Fruit fly (Drosophila melanogaster) whole organism, adult: ENCODE data around the gene Bsg.

Source experiments
- CG11617 ChIP-seq: fragments of 200-800 bp; sonication (Bioruptor generic); optimal IDR thresholded peaks from 2 replicates; lab custom pipeline; 2017; ENCODE audit warnings: mild to moderate bottlenecking, missing biosample characterization, missing genetic modification reagents, missing genetic modification characterization
- CG12768 ChIP-seq: fragments of 200-800 bp; sonication (Bioruptor generic); optimal IDR thresholded peaks from 2 replicates; lab custom pipeline; 2017; ENCODE audit warnings: missing biosample characterization, missing genetic modification characterization, mild to moderate bottlenecking, moderate library complexity, missing genetic modification reagents
- CG14711 ChIP-seq: fragments of 200-800 bp; sonication (Bioruptor generic); optimal IDR thresholded peaks from 2 replicates; lab custom pipeline; 2018; ENCODE audit warnings: missing biosample characterization, mild to moderate bottlenecking, missing genetic modification characterization, moderate library complexity
- CG1620 ChIP-seq: fragments of 200-800 bp; sonication (Bioruptor generic); optimal IDR thresholded peaks from 2 replicates; lab custom pipeline; 2016; ENCODE audit warnings: missing biosample characterization, missing genetic modification characterization
- CG33017 ChIP-seq: fragments of 200-800 bp; sonication (Bioruptor generic); optimal IDR thresholded peaks from 2 replicates; lab custom pipeline; 2018; ENCODE audit warnings: missing biosample characterization, mild to moderate bottlenecking, missing genetic modification characterization, moderate library complexity
- CG5204 ChIP-seq: fragments of 200-800 bp; sonication (Bioruptor generic); optimal IDR thresholded peaks from 2 replicates; lab custom pipeline; 2016; ENCODE audit warnings: missing biosample characterization, missing genetic modification characterization
- CG7045 ChIP-seq: fragments of 200-800 bp; sonication (Bioruptor generic); optimal IDR thresholded peaks from 2 replicates; lab custom pipeline; 2017; ENCODE audit warnings: missing biosample characterization, mild to moderate bottlenecking, missing genetic modification characterization
- Hr96 ChIP-seq: fragments of 200-800 bp; sonication (Bioruptor generic); optimal IDR thresholded peaks from 2 replicates; lab custom pipeline; 2016; ENCODE audit warnings: missing biosample characterization, missing genetic modification characterization
- Mnt ChIP-seq: fragments of 200-800 bp; sonication (Bioruptor generic); optimal IDR thresholded peaks from 2 replicates; lab custom pipeline; 2016; ENCODE audit warnings: missing biosample characterization, mild to moderate bottlenecking, missing genetic modification characterization
- cic ChIP-seq: fragments of 200-800 bp; sonication (Bioruptor generic); optimal IDR thresholded peaks from 2 replicates; lab custom pipeline; 2017; ENCODE audit warnings: missing biosample characterization, mild to moderate bottlenecking, missing genetic modification characterization, moderate library complexity
- ovo ChIP-seq: fragments of 200-800 bp; sonication (Bioruptor generic); optimal IDR thresholded peaks from 2 replicates; lab custom pipeline; 2016; ENCODE audit warnings: missing biosample characterization, missing genetic modification characterization
- pad ChIP-seq: fragments of 200-800 bp; sonication (Bioruptor generic); optimal IDR thresholded peaks from 3 replicates; lab custom pipeline; 2017; ENCODE audit warnings: missing biosample characterization, missing genetic modification characterization, mild to moderate bottlenecking, moderate library complexity, missing genetic modification reagents
- tj ChIP-seq: fragments of 200-800 bp; sonication (Bioruptor generic); optimal IDR thresholded peaks from 3 replicates; lab custom pipeline; 2017; ENCODE audit warnings: missing biosample characterization, mild to moderate bottlenecking, missing genetic modification characterization, moderate library complexity
- toe ChIP-seq: fragments of 200-800 bp; sonication (Bioruptor generic); optimal IDR thresholded peaks from 2 replicates; lab custom pipeline; 2016; ENCODE audit warnings: missing biosample characterization, missing genetic modification characterization

DNA sequence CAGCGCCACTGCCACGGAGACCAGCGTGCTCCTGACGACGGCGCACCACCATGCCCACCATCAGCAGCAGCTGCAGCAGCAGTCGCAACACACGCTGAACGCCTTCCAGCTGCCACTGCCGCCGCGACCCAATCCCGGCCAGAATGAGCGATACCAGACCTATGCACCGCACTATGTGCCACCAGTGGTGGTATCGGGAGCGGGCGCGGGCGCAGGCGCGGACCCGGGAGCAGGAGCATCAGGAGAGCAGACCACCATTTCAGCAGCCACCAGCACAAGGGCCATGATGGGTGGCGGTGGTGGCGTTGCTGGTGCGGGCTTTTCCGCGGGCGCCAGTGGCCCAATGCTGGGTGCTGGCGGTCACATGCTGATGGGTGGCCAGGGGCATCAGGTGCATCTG is 19.9 kb downstream of the Bsg start:
- TF ChIP-seq tj (GFP tag; lab: Kevin White, UChicago) (no peak), CG7045 (GFP tag; lab: Kevin White, UChicago) (no peak), ovo (GFP tag; lab: Kevin White, UChicago) (no peak), CG5204 (GFP tag; lab: Kevin White, UChicago) (no peak), toe (GFP tag; lab: Kevin White, UChicago) (no peak), CG11617 (GFP tag; lab: Kevin White, UChicago) (no peak), cic (GFP tag; lab: Kevin White, UChicago) (no peak), CG14711 (no peak), CG12768 (GFP tag; lab: Kevin White, UChicago) (no peak), Hr96 (GFP tag; lab: Kevin White, UChicago) (no peak), Mnt (GFP tag; lab: Kevin White, UChicago) (no peak), pad (GFP tag; lab: Kevin White, UChicago) (no peak), CG1620 (GFP tag; lab: Kevin White, UChicago) (no peak), CG33017 (tag; lab: Kevin White, UChicago) (no peak)
